Fruit fly (Drosophila melanogaster) whole organism, prepupa: ENCODE data around the gene CtsB.

Experiments used
- Blimp-1 ChIP-seq: fragments of 200-800 bp; sonication (Bioruptor generic); optimal IDR thresholded peaks from 3 replicates; lab custom pipeline; 2017; ENCODE audit warnings: missing biosample characterization, missing genetic modification characterization, mild to moderate bottlenecking, moderate library complexity, missing genetic modification reagents
- CG10631 ChIP-seq: fragments of 200-800 bp; sonication (Bioruptor generic); optimal IDR thresholded peaks from 2 replicates; lab custom pipeline; 2016; ENCODE audit warnings: missing biosample characterization, missing genetic modification characterization
- CG10669 ChIP-seq: fragments of 200-800 bp; sonication (Bioruptor generic); optimal IDR thresholded peaks from 3 replicates; lab custom pipeline; 2018; ENCODE audit warnings: missing biosample characterization, mild to moderate bottlenecking, missing genetic modification characterization, moderate library complexity
- CG11294 ChIP-seq: fragments of 200-800 bp; sonication (Bioruptor generic); IDR thresholded peaks from 2 replicates; pipeline ENCODE4 v1.3.6; 2022; ENCODE audit warnings: missing biosample characterization, missing genetic modification characterization
- CG11762 ChIP-seq: fragments of 200-800 bp; sonication (Bioruptor generic); optimal IDR thresholded peaks from 3 replicates; lab custom pipeline; 2016; ENCODE audit warnings: missing biosample characterization, missing genetic modification characterization; ENCODE audit not compliant: insufficient read depth
- CG15336 ChIP-seq: fragments of 200-800 bp; sonication (Bioruptor generic); IDR thresholded peaks from 2 replicates; pipeline ENCODE4 v1.3.6; 2022; ENCODE audit warnings: missing biosample characterization, missing genetic modification characterization
- CG1621 ChIP-seq: fragments of 200-800 bp; sonication (Bioruptor generic); optimal IDR thresholded peaks from 3 replicates; lab custom pipeline; 2018; ENCODE audit warnings: missing biosample characterization, mild to moderate bottlenecking, missing genetic modification characterization
- CG16779 ChIP-seq: fragments of 200-800 bp; sonication (Bioruptor generic); optimal IDR thresholded peaks from 3 replicates; lab custom pipeline; 2017; ENCODE audit warnings: missing biosample characterization, mild to moderate bottlenecking, missing genetic modification characterization
- CG3032 ChIP-seq: fragments of 200-800 bp; optimal IDR thresholded peaks from 2 replicates; lab custom pipeline; 2019; ENCODE audit warnings: missing biosample characterization, mild to moderate bottlenecking, missing genetic modification characterization, moderate library complexity
- CG31627 ChIP-seq: fragments of 200-800 bp; sonication (Bioruptor generic); optimal IDR thresholded peaks from 3 replicates; lab custom pipeline; 2016; ENCODE audit warnings: missing biosample characterization, missing genetic modification characterization
- CG4318 ChIP-seq: fragments of 200-800 bp; sonication (Bioruptor generic); optimal IDR thresholded peaks from 3 replicates; lab custom pipeline; 2017; ENCODE audit warnings: missing biosample characterization, mild to moderate bottlenecking, missing genetic modification characterization
- CG6163 ChIP-seq: fragments of 200-800 bp; sonication (Bioruptor generic); IDR thresholded peaks from 3 replicates; pipeline ENCODE4 v1.3.6; 2022; ENCODE audit warnings: missing biosample characterization, missing genetic modification characterization
- CG6808 ChIP-seq: fragments of 200-800 bp; sonication (Bioruptor generic); optimal IDR thresholded peaks from 3 replicates; lab custom pipeline; 2017; ENCODE audit warnings: missing biosample characterization, missing genetic modification characterization, mild to moderate bottlenecking, moderate library complexity, missing genetic modification reagents
- CG6854 ChIP-seq: fragments of 200-800 bp; sonication (Bioruptor generic); optimal IDR thresholded peaks from 2 replicates; lab custom pipeline; 2017; ENCODE audit warnings: missing biosample characterization, mild to moderate bottlenecking, missing genetic modification characterization
- CG7368 ChIP-seq: fragments of 200-800 bp; sonication (Bioruptor generic); optimal IDR thresholded peaks from 3 replicates; lab custom pipeline; 2016; ENCODE audit warnings: missing biosample characterization, missing genetic modification characterization
- CG8119 ChIP-seq: fragments of 200-800 bp; sonication (Bioruptor generic); IDR thresholded peaks from 3 replicates; pipeline ENCODE4 v1.3.6; 2022; ENCODE audit warnings: missing biosample characterization, missing genetic modification characterization
- CG8319 ChIP-seq: fragments of 200-800 bp; sonication (Bioruptor generic); optimal IDR thresholded peaks from 3 replicates; lab custom pipeline; 2016; ENCODE audit warnings: missing biosample characterization, missing genetic modification characterization
- CG8632 ChIP-seq: fragments of 200-800 bp; sonication (Bioruptor generic); optimal IDR thresholded peaks from 3 replicates; lab custom pipeline; 2016; ENCODE audit warnings: missing biosample characterization, missing genetic modification characterization
- Eip78C ChIP-seq: fragments of 200-800 bp; sonication (Bioruptor generic); peaks from one replicate; lab custom pipeline; 2016; ENCODE audit warnings: missing biosample characterization, missing genetic modification characterization
- Ets21C ChIP-seq: fragments of 200-800 bp; sonication (Bioruptor generic); optimal IDR thresholded peaks from 3 replicates; lab custom pipeline; 2016; ENCODE audit warnings: missing biosample characterization, missing genetic modification characterization
- Ets96B ChIP-seq: fragments of 200-800 bp; optimal IDR thresholded peaks from 2 replicates; lab custom pipeline; 2019; ENCODE audit warnings: missing biosample characterization, mild to moderate bottlenecking, missing genetic modification characterization, moderate library complexity
- Gug ChIP-seq: fragments of 200-800 bp; sonication (Bioruptor generic); IDR thresholded peaks from 2 replicates; pipeline ENCODE4 v1.3.6; 2022; ENCODE audit warnings: missing biosample characterization, missing genetic modification characterization
- Hr4 ChIP-seq: fragments of 200-800 bp; sonication (Bioruptor generic); optimal IDR thresholded peaks from 3 replicates; lab custom pipeline; 2016; ENCODE audit warnings: missing biosample characterization, missing genetic modification characterization
- Lpt ChIP-seq: fragments of 200-800 bp; sonication (Bioruptor generic); optimal IDR thresholded peaks from 3 replicates; lab custom pipeline; 2016; ENCODE audit warnings: missing biosample characterization, missing genetic modification characterization
- OdsH ChIP-seq: fragments of 200-800 bp; sonication (Bioruptor generic); optimal IDR thresholded peaks from 3 replicates; lab custom pipeline; 2016; ENCODE audit warnings: missing biosample characterization, missing genetic modification characterization
- Smox ChIP-seq: fragments of 200-800 bp; sonication (Bioruptor generic); optimal IDR thresholded peaks from 3 replicates; lab custom pipeline; 2016; ENCODE audit warnings: missing biosample characterization, missing genetic modification characterization
- Sox102F ChIP-seq: fragments of 200-800 bp; sonication (Bioruptor generic); optimal IDR thresholded peaks from 2 replicates; lab custom pipeline; 2016; ENCODE audit warnings: missing biosample characterization, mild to moderate bottlenecking, missing genetic modification characterization
- Sox14 ChIP-seq: fragments of 200-800 bp; sonication (Bioruptor generic); optimal IDR thresholded peaks from 3 replicates; lab custom pipeline; 2016; ENCODE audit warnings: missing biosample characterization, missing genetic modification characterization
- achi ChIP-seq: fragments of 200-800 bp; sonication (Bioruptor generic); optimal IDR thresholded peaks from 3 replicates; lab custom pipeline; 2016; ENCODE audit warnings: missing biosample characterization, missing genetic modification characterization
- acj6 ChIP-seq: fragments of 200-800 bp; sonication (Bioruptor generic); optimal IDR thresholded peaks from 3 replicates; lab custom pipeline; 2016; ENCODE audit warnings: missing biosample characterization, missing genetic modification characterization
- cyc ChIP-seq: fragments of 200-800 bp; sonication (Bioruptor generic); optimal IDR thresholded peaks from 3 replicates; lab custom pipeline; 2016; ENCODE audit warnings: missing biosample characterization, missing genetic modification characterization
- dsx ChIP-seq: fragments of 200-800 bp; optimal IDR thresholded peaks from 3 replicates; lab custom pipeline; 2019; ENCODE audit warnings: missing biosample characterization, mild to moderate bottlenecking, missing genetic modification characterization, moderate library complexity; ENCODE audit not compliant: poor library complexity, severe bottlenecking
- esn ChIP-seq: fragments of 200-800 bp; sonication (Bioruptor generic); optimal IDR thresholded peaks from 2 replicates; lab custom pipeline; 2016; ENCODE audit warnings: missing biosample characterization, mild to moderate bottlenecking, missing genetic modification characterization, moderate library complexity
- fd59A ChIP-seq: fragments of 200-800 bp; sonication (Bioruptor generic); optimal IDR thresholded peaks from 2 replicates; lab custom pipeline; 2017; ENCODE audit warnings: missing biosample characterization, mild to moderate bottlenecking, missing genetic modification characterization, missing genetic modification reagents
- fd85E ChIP-seq: fragments of 200-800 bp; sonication (Bioruptor generic); optimal IDR thresholded peaks from 3 replicates; lab custom pipeline; 2016; ENCODE audit warnings: missing biosample characterization, missing genetic modification characterization
- fkh ChIP-seq: fragments of 200-800 bp; sonication (Bioruptor generic); optimal IDR thresholded peaks from 3 replicates; lab custom pipeline; 2017; ENCODE audit warnings: missing biosample characterization, mild to moderate bottlenecking, missing genetic modification characterization, moderate library complexity
- lz ChIP-seq: fragments of 200-800 bp; sonication (Bioruptor generic); optimal IDR thresholded peaks from 3 replicates; lab custom pipeline; 2016; ENCODE audit warnings: missing biosample characterization, missing genetic modification characterization
- net ChIP-seq: fragments of 200-800 bp; sonication (Bioruptor generic); optimal IDR thresholded peaks from 3 replicates; lab custom pipeline; 2016; ENCODE audit warnings: missing biosample characterization, missing genetic modification characterization
- pdm3 ChIP-seq: fragments of 200-800 bp; sonication (Bioruptor generic); optimal IDR thresholded peaks from 3 replicates; lab custom pipeline; 2016; ENCODE audit warnings: missing biosample characterization, missing genetic modification characterization
- salr ChIP-seq, 2 experiments: fragments of 200-800 bp; sonication (Bioruptor generic); optimal IDR thresholded peaks; 3 replicates each; lab custom pipeline; 2016 to 2018; ENCODE audit warnings: missing biosample characterization in 2 of 2, missing genetic modification characterization in 2 of 2, mild to moderate bottlenecking in 1 of 2
- spab ChIP-seq: fragments of 200-800 bp; sonication (Bioruptor generic); optimal IDR thresholded peaks from 2 replicates; lab custom pipeline; 2017; ENCODE audit warnings: missing biosample characterization, mild to moderate bottlenecking, missing genetic modification characterization, missing genetic modification reagents
- ss ChIP-seq, 2 experiments: fragments of 200-800 bp; sonication (Bioruptor generic); optimal IDR thresholded peaks; 2 replicates in 1 of 2; 3 replicates in 1 of 2; lab custom pipeline; 2017 to 2018; ENCODE audit warnings: mild to moderate bottlenecking in 2 of 2, missing biosample characterization in 2 of 2, missing genetic modification characterization in 2 of 2, moderate library complexity in 1 of 2
- svp ChIP-seq: fragments of 200-800 bp; sonication (Bioruptor generic); peaks from one replicate; lab custom pipeline; 2016; ENCODE audit warnings: missing biosample characterization, missing genetic modification characterization
- topi ChIP-seq: fragments of 200-800 bp; sonication (Bioruptor generic); optimal IDR thresholded peaks from 3 replicates; lab custom pipeline; 2016; ENCODE audit warnings: missing biosample characterization, missing genetic modification characterization
- vri ChIP-seq: fragments of 200-800 bp; sonication (Bioruptor generic); optimal IDR thresholded peaks from 3 replicates; lab custom pipeline; 2016; ENCODE audit warnings: missing biosample characterization, mild to moderate bottlenecking, missing genetic modification characterization

CtsB gene

dm6 chrX:13744599-13745052, 37.3 kb downstream of the CtsB start, which contains the start of gene Grip91:
Gene Grip91, minus strand, starts transcription at chrX:13744683.
- TF ChIP-seq CG31627 (GFP tag; lab: Kevin White, UChicago) (peak; percentile 2), CG16779 (tag; lab: Kevin White, UChicago) (no peak), Eip78C (GFP tag; lab: Kevin White, UChicago) (peak; percentile 60), Sox14 (GFP tag; lab: Kevin White, UChicago) (peak; percentile 35), achi (GFP tag; lab: Kevin White, UChicago) (peak; percentile 51), Hr4 (GFP tag; lab: Kevin White, UChicago) (no peak), topi (GFP tag; lab: Kevin White, UChicago) (peak; percentile 6), CG6808 (GFP tag; lab: Kevin White, UChicago) (no peak), ss (GFP tag; optimal IDR thresholded peaks at IDR 0.05; lab: Kevin White, UChicago) (peak in 1 of 2 experiments; percentile 4), svp (GFP tag; lab: Kevin White, UChicago) (peak; percentile 51)

dm6 chrX:13740992-13741391, 41.0 kb downstream of the CtsB start:
- TF ChIP-seq vri (GFP tag; lab: Kevin White, UChicago) (peak; percentile 6), Sox102F (GFP tag; lab: Kevin White, UChicago) (no peak), CG3032 (no peak), CG8632 (GFP tag; lab: Kevin White, UChicago) (no peak), Ets96B (no peak), acj6 (GFP tag; lab: Kevin White, UChicago) (no peak), CG8319 (no peak)
- TF ChIP-seq, all 60 proteins: peak for 1

dm6 chrX:13740062-13740461, 41.9 kb downstream of the CtsB start:
- TF ChIP-seq Smox (GFP tag; lab: Kevin White, UChicago) (peak; percentile 68), CG4318 (peak; percentile 79), CG8632 (GFP tag; lab: Kevin White, UChicago) (peak; percentile 70), CG16779 (tag; lab: Kevin White, UChicago) (peak; percentile 77), pdm3 (peak; percentile 87), CG6163 (GFP tag; lab: Robert Waterston, UW) (peak; percentile 91), fd59A (GFP tag; lab: Kevin White, UChicago) (peak; percentile 66), CG10631 (peak; percentile 80), Sox14 (GFP tag; lab: Kevin White, UChicago) (peak; percentile 79), CG10669 (peak; percentile 81), Ets96B (peak; percentile 80), achi (GFP tag; lab: Kevin White, UChicago) (peak; percentile 75), CG3032 (peak; percentile 71), CG1621 (tag; lab: Kevin White, UChicago) (peak; percentile 79), fkh (peak; percentile 13), Lpt (GFP tag; lab: Kevin White, UChicago) (peak; percentile 76), CG11294 (GFP tag; lab: Robert Waterston, UW) (peak; percentile 85), esn (GFP tag; lab: Kevin White, UChicago) (peak; percentile 67), CG6854 (GFP tag; lab: Kevin White, UChicago) (peak; percentile 35), Ets21C (peak; percentile 66), lz (GFP tag; lab: Kevin White, UChicago) (peak; percentile 79), CG11762 (GFP tag; lab: Kevin White, UChicago) (peak; percentile 63), vri (GFP tag; lab: Kevin White, UChicago) (peak; percentile 63), salr (GFP tag; optimal IDR thresholded peaks at IDR 0.05; lab: Kevin White, UChicago) (peak; percentile 71 to 81), Gug (GFP tag; lab: Robert Waterston, UW) (peak; percentile 78), Blimp-1 (GFP tag; lab: Kevin White, UChicago) (peak; percentile 17), Hr4 (GFP tag; lab: Kevin White, UChicago) (peak; percentile 74), CG15336 (peak; percentile 79), svp (GFP tag; lab: Kevin White, UChicago) (peak; percentile 87), OdsH (peak; percentile 85), Sox102F (GFP tag; lab: Kevin White, UChicago) (peak; percentile 64), fd85E (GFP tag; lab: Kevin White, UChicago) (peak; percentile 11), CG8119 (peak; percentile 83), net (GFP tag; lab: Kevin White, UChicago) (peak; percentile 91), Eip78C (GFP tag; lab: Kevin White, UChicago) (peak; percentile 89), cyc (peak; percentile 75), dsx (GFP tag; lab: Kevin White, UChicago) (peak; percentile 77), CG7368 (GFP tag; lab: Kevin White, UChicago) (peak; percentile 89), topi (GFP tag; lab: Kevin White, UChicago) (peak; percentile 59), spab (peak; percentile 83)
